Fruit fly (Drosophila melanogaster) whole organism, embryonic: ENCODE results near the gene Sp7.

Experiments
- Awh ChIP-seq: fragments of 200-800 bp; sonication (Bioruptor generic); IDR thresholded peaks from 2 replicates; pipeline ENCODE4, ENCODE4 v1.3.6; 2022; ENCODE audit warnings: missing biosample characterization, missing genetic modification characterization
- CG11398 ChIP-seq: fragments of 200-800 bp; sonication (Bioruptor generic); optimal IDR thresholded peaks from 2 replicates; lab custom pipeline; 2016; ENCODE audit warnings: missing biosample characterization, missing genetic modification characterization
- CG11695 ChIP-seq: fragments of 200-800 bp; sonication (Bioruptor generic); IDR thresholded peaks from 3 replicates; pipeline ENCODE4 v1.3.6; 2022; ENCODE audit warnings: missing biosample characterization, missing genetic modification characterization
- CG12769 ChIP-seq: fragments of 200-800 bp; sonication (Bioruptor generic); optimal IDR thresholded peaks from 2 replicates; lab custom pipeline; 2019; ENCODE audit warnings: missing biosample characterization, mild to moderate bottlenecking, missing genetic modification characterization, moderate library complexity
- CG13296 ChIP-seq: fragments of 200-800 bp; sonication (Bioruptor generic); optimal IDR thresholded peaks from 3 replicates; lab custom pipeline; 2018; ENCODE audit warnings: missing biosample characterization, mild to moderate bottlenecking, missing genetic modification characterization
- CG14710 ChIP-seq: fragments of 200-800 bp; sonication (Bioruptor generic); optimal IDR thresholded peaks from 3 replicates; lab custom pipeline; 2019; ENCODE audit warnings: missing biosample characterization, mild to moderate bottlenecking, missing genetic modification characterization, moderate library complexity
- CG1602 ChIP-seq: fragments of 200-800 bp; sonication (Bioruptor generic); optimal IDR thresholded peaks from 3 replicates; lab custom pipeline; 2016; ENCODE audit warnings: missing biosample characterization, missing genetic modification characterization
- CG16779 ChIP-seq: fragments of 200-800 bp; sonication (Bioruptor generic); IDR thresholded peaks from 2 replicates; pipeline ENCODE4 v1.3.6; 2022; ENCODE audit warnings: missing biosample characterization, missing genetic modification characterization
- CG16863 ChIP-seq: fragments of 200-800 bp; sonication (Bioruptor generic); optimal IDR thresholded peaks from 3 replicates; lab custom pipeline; 2016; ENCODE audit warnings: missing biosample characterization, missing genetic modification characterization
- CG17829 ChIP-seq: fragments of 200-800 bp; optimal IDR thresholded peaks from 2 replicates; lab custom pipeline; 2019; ENCODE audit warnings: missing biosample characterization, mild to moderate bottlenecking, missing genetic modification characterization, moderate library complexity
- CG31388 ChIP-seq: fragments of 200-800 bp; sonication (Bioruptor generic); optimal IDR thresholded peaks from 2 replicates; lab custom pipeline; 2016; ENCODE audit warnings: missing biosample characterization, missing genetic modification characterization
- CG34376 ChIP-seq: fragments of 200-800 bp; sonication (Bioruptor generic); optimal IDR thresholded peaks from 2 replicates; lab custom pipeline; 2018; ENCODE audit warnings: missing biosample characterization, mild to moderate bottlenecking, missing genetic modification characterization
- CG3847 ChIP-seq: fragments of 200-800 bp; sonication (Bioruptor generic); IDR thresholded peaks from 2 replicates; pipeline ENCODE4 v1.3.6; 2022; ENCODE audit warnings: missing biosample characterization, missing genetic modification characterization
- CG4282 ChIP-seq: fragments of 200-800 bp; sonication (Bioruptor generic); optimal IDR thresholded peaks from 2 replicates; lab custom pipeline; 2016; ENCODE audit warnings: missing biosample characterization, missing genetic modification characterization
- CG6254 ChIP-seq: fragments of 200-800 bp; sonication (Bioruptor generic); optimal IDR thresholded peaks from 3 replicates; lab custom pipeline; 2017; ENCODE audit warnings: mild to moderate bottlenecking, missing biosample characterization, missing genetic modification reagents, missing genetic modification characterization
- CG7556 ChIP-seq: fragments of 200-800 bp; sonication (Bioruptor generic); optimal IDR thresholded peaks from 2 replicates; lab custom pipeline; 2017; ENCODE audit warnings: missing biosample characterization, mild to moderate bottlenecking, missing genetic modification characterization
- CG8089 ChIP-seq: fragments of 200-800 bp; sonication (Bioruptor generic); optimal IDR thresholded peaks from 3 replicates; lab custom pipeline; 2016; ENCODE audit warnings: missing biosample characterization, missing genetic modification characterization
- CG9797 ChIP-seq: fragments of 200-800 bp; sonication (Bioruptor generic); optimal IDR thresholded peaks from 3 replicates; lab custom pipeline; 2018; ENCODE audit warnings: missing biosample characterization, mild to moderate bottlenecking, missing genetic modification characterization
- Deaf1 ChIP-seq: fragments of 200-800 bp; optimal IDR thresholded peaks from 3 replicates; lab custom pipeline; 2019; ENCODE audit warnings: missing biosample characterization, mild to moderate bottlenecking, missing genetic modification characterization, moderate library complexity
- Fer1 ChIP-seq: fragments of 200-800 bp; sonication (Bioruptor generic); optimal IDR thresholded peaks from 2 replicates; lab custom pipeline; 2017; ENCODE audit warnings: missing biosample characterization, mild to moderate bottlenecking, missing genetic modification characterization
- H2.0 ChIP-seq: fragments of 200-800 bp; sonication (Bioruptor generic); IDR thresholded peaks from 2 replicates; pipeline ENCODE4 v1.3.6; 2022; ENCODE audit warnings: missing biosample characterization, missing genetic modification characterization
- Hand ChIP-seq: fragments of 200-800 bp; sonication (Bioruptor generic); optimal IDR thresholded peaks from 2 replicates; lab custom pipeline; 2017; ENCODE audit warnings: mild to moderate bottlenecking, missing biosample characterization, missing genetic modification reagents, missing genetic modification characterization
- Hmr ChIP-seq: fragments of 200-800 bp; sonication (Bioruptor generic); optimal IDR thresholded peaks from 3 replicates; lab custom pipeline; 2017; ENCODE audit warnings: mild to moderate bottlenecking, missing biosample characterization, missing genetic modification reagents, missing genetic modification characterization
- Jarid2 ChIP-seq: fragments of 200-800 bp; sonication (Bioruptor generic); optimal IDR thresholded peaks from 3 replicates; lab custom pipeline; 2017; ENCODE audit warnings: mild to moderate bottlenecking, missing biosample characterization, missing genetic modification reagents, missing genetic modification characterization
- Kr ChIP-seq: fragments of 200-800 bp; sonication (Bioruptor generic); optimal IDR thresholded peaks from 2 replicates; lab custom pipeline; 2017; ENCODE audit warnings: missing biosample characterization, mild to moderate bottlenecking, missing genetic modification characterization
- Nf-YA ChIP-seq: fragments of 200-800 bp; sonication (Bioruptor generic); IDR thresholded peaks from 2 replicates; pipeline ENCODE4 v1.3.6; 2022; ENCODE audit warnings: missing biosample characterization, missing genetic modification characterization
- bcd ChIP-seq: fragments of 200-800 bp; sonication (Bioruptor generic); optimal IDR thresholded peaks from 2 replicates; lab custom pipeline; 2017; ENCODE audit warnings: missing biosample characterization, mild to moderate bottlenecking, missing genetic modification characterization
- corto ChIP-seq: fragments of 200-800 bp; sonication (Bioruptor generic); optimal IDR thresholded peaks from 2 replicates; lab custom pipeline; 2016; ENCODE audit warnings: missing biosample characterization, mild to moderate bottlenecking, missing genetic modification characterization, moderate library complexity
- cwo ChIP-seq: fragments of 200-800 bp; sonication (Bioruptor generic); optimal IDR thresholded peaks from 3 replicates; lab custom pipeline; 2017; ENCODE audit warnings: missing biosample characterization, missing genetic modification characterization, mild to moderate bottlenecking, moderate library complexity, missing genetic modification reagents
- exex ChIP-seq: fragments of 200-800 bp; sonication (Bioruptor generic); optimal IDR thresholded peaks from 4 replicates; lab custom pipeline; 2018; ENCODE audit warnings: missing biosample characterization, mild to moderate bottlenecking, missing genetic modification characterization, moderate library complexity
- gfzf ChIP-seq: fragments of 200-800 bp; sonication (Bioruptor generic); optimal IDR thresholded peaks from 2 replicates; lab custom pipeline; 2016; ENCODE audit warnings: missing biosample characterization, mild to moderate bottlenecking, missing genetic modification characterization, moderate library complexity
- gro ChIP-seq: fragments of 200-800 bp; sonication (Bioruptor generic); optimal IDR thresholded peaks from 2 replicates; lab custom pipeline; 2016; ENCODE audit warnings: missing biosample characterization, missing genetic modification characterization
- h ChIP-seq: fragments of >200 bp; optimal IDR thresholded peaks from 2 replicates; lab custom pipeline; 2017
- jigr1 ChIP-seq: fragments of 200-800 bp; sonication (Bioruptor generic); IDR thresholded peaks from 3 replicates; pipeline ENCODE4 v1.3.6; 2022; ENCODE audit warnings: missing biosample characterization, missing genetic modification characterization
- knrl ChIP-seq: fragments of 200-800 bp; sonication (Bioruptor generic); IDR thresholded peaks from 3 replicates; pipeline ENCODE4 v1.3.6; 2022; ENCODE audit warnings: missing biosample characterization, missing genetic modification characterization; ENCODE audit not compliant: partially characterized antibody
- lab ChIP-seq: fragments of 200-800 bp; sonication (Bioruptor generic); optimal IDR thresholded peaks from 3 replicates; lab custom pipeline; 2017; ENCODE audit warnings: missing biosample characterization, missing genetic modification characterization, mild to moderate bottlenecking, moderate library complexity, missing genetic modification reagents
- lilli ChIP-seq: fragments of 200-800 bp; sonication (Bioruptor generic); optimal IDR thresholded peaks from 3 replicates; lab custom pipeline; 2016; ENCODE audit warnings: missing biosample characterization, missing genetic modification characterization
- mirr ChIP-seq: fragments of 200-800 bp; sonication (Bioruptor generic); optimal IDR thresholded peaks from 3 replicates; lab custom pipeline; 2018; ENCODE audit warnings: missing biosample characterization, mild to moderate bottlenecking, missing genetic modification characterization
- sd ChIP-seq: fragments of 200-800 bp; sonication (Bioruptor generic); optimal IDR thresholded peaks from 3 replicates; lab custom pipeline; 2018; ENCODE audit warnings: missing biosample characterization, mild to moderate bottlenecking, missing genetic modification characterization, moderate library complexity
- sr ChIP-seq: fragments of 200-800 bp; sonication (Bioruptor generic); IDR thresholded peaks from 3 replicates; pipeline ENCODE4 v1.3.6; 2022; ENCODE audit warnings: missing biosample characterization, missing genetic modification characterization
- sug ChIP-seq: fragments of 200-800 bp; optimal IDR thresholded peaks from 2 replicates; lab custom pipeline; 2019; ENCODE audit warnings: missing biosample characterization, mild to moderate bottlenecking, missing genetic modification characterization, moderate library complexity
- tup ChIP-seq: fragments of 200-800 bp; sonication (Bioruptor generic); optimal IDR thresholded peaks from 2 replicates; lab custom pipeline; 2016; ENCODE audit warnings: missing biosample characterization, mild to moderate bottlenecking, missing genetic modification characterization, moderate library complexity
- vnd ChIP-seq: fragments of 200-800 bp; sonication (Bioruptor generic); IDR thresholded peaks from 3 replicates; pipeline ENCODE4 v1.3.6; 2022; ENCODE audit warnings: missing biosample characterization, missing genetic modification characterization; ENCODE audit not compliant: partially characterized antibody

Gene Sp7

DNA sequence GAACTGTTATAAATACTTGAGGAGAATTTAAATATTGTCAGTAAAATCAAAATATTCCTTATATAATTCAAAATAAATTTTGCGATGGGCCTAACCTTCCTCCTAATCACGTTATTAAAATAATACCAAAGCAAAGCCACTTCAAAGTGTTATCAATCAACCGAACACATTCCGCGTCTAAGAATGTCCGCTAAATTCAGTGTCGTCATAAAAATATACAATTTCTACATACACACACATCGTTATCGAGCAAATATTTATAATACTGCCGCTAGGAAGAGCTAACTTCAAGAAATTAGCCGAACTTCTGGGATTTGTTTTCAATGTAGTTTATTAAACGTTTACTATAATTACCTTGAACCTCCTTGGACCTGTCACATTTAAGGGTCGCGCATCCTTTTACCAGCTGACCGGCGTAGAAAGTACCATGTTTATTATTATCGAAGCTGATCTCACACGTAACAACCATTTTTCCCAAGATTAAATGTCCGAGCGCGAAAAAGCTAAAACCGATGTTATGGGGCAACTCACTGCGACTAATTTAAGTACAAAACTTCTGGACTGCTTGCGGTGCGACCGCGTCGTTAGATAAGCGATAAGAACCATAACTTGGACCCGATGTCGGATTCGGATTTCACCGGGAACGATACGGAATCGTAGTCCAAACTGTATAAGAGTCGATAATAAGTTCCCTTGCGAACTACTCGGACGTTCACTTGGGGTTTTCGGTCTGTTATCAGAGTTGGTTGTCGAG, 23.5 kb downstream of the Sp7 start, which contains the start of gene CG18747 (continued):
- TF ChIP-seq Hmr = no peak
- no peak for TF ChIP-seq CG14710
- TF ChIP-seq gfzf (GFP tag; lab: Kevin White, UChicago) = no peak
- TF ChIP-seq jigr1 (GFP tag; lab: Robert Waterston, UW) = no peak
- no peak for TF ChIP-seq CG16779 (GFP tag; lab: Robert Waterston, UW)
- TF ChIP-seq lilli (GFP tag; lab: Kevin White, UChicago) = no peak
- TF ChIP-seq Kr (GFP tag; lab: Kevin White, UChicago) = no peak
- no peak for TF ChIP-seq knrl (GFP tag; lab: Robert Waterston, UW)
- TF ChIP-seq H2.0 (GFP tag; lab: Robert Waterston, UW) = no peak
- no peak for TF ChIP-seq Fer1
- peak; percentile 46 for TF ChIP-seq sug (tag; lab: Kevin White, UChicago)
- no peak for TF ChIP-seq Nf-YA
- TF ChIP-seq exex (tag; lab: Kevin White, UChicago) = peak; percentile 44
- TF ChIP-seq bcd (GFP tag; lab: Kevin White, UChicago) = no peak
- peak; percentile 90 for TF ChIP-seq Deaf1
- TF ChIP-seq Jarid2 (GFP tag; lab: Kevin White, UChicago) = peak; percentile 37
- no peak for TF ChIP-seq CG4282
- TF ChIP-seq CG3847 (GFP tag; lab: Robert Waterston, UW) = no peak
- no peak for TF ChIP-seq vnd
- no peak for TF ChIP-seq CG11695
- no peak for TF ChIP-seq CG13296

DNA sequence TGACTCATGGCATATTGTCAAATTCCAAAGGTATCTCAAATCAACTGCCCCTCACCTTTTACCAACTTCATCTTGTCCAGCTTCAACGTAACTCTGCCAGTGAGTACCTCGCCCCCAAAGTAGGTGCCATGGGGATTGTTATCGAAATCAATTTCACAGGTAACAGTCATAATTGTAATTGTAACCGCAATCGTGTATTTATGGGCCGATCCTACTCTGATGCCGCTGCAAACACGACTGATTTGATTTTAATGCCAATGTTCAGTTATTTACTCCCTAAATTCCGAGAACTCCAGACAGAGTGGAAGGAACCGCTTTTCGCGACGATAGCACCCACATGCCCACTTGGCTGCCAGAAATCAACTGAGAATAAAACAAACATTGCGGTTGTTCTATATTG, 26.2 kb downstream of the Sp7 start, which contains the start of gene CG18745:
Gene CG18745, minus strand, starts transcription at position 336 of the 400 bp plus-strand sequence.
- TF ChIP-seq sr (GFP tag; lab: Robert Waterston, UW) (no peak), h (lab: Kevin White, UChicago) (no peak), CG6254 (GFP tag; lab: Kevin White, UChicago) (no peak), exex (tag; lab: Kevin White, UChicago) (peak; percentile 86), sd (tag; lab: Kevin White, UChicago) (peak; percentile 80), Hand (no peak), cwo (GFP tag; lab: Kevin White, UChicago) (peak; percentile 5), gfzf (GFP tag; lab: Kevin White, UChicago) (no peak), CG16863 (GFP tag; lab: Kevin White, UChicago) (no peak), CG8089 (GFP tag; lab: Kevin White, UChicago) (no peak), CG9797 (GFP tag; lab: Kevin White, UChicago) (no peak), knrl (GFP tag; lab: Robert Waterston, UW) (no peak), CG17829 (no peak), CG11398 (GFP tag; lab: Kevin White, UChicago) (no peak), CG1602 (GFP tag; lab: Kevin White, UChicago) (no peak), lab (GFP tag; lab: Kevin White, UChicago) (peak; percentile 33), CG31388 (GFP tag; lab: Kevin White, UChicago) (no peak), CG12769 (tag; lab: Kevin White, UChicago) (peak; percentile 30), Awh (GFP tag; lab: Robert Waterston, UW) (no peak), Jarid2 (GFP tag; lab: Kevin White, UChicago) (peak; percentile 10), mirr (GFP tag; lab: Kevin White, UChicago) (peak; percentile 60), corto (GFP tag; lab: Kevin White, UChicago) (no peak), sug (tag; lab: Kevin White, UChicago) (peak; percentile 50), CG7556 (GFP tag; lab: Kevin White, UChicago) (no peak), CG34376 (GFP tag; lab: Kevin White, UChicago) (peak; percentile 20), tup (GFP tag; lab: Kevin White, UChicago) (no peak), gro (GFP tag; lab: Kevin White, UChicago) (peak; percentile 1)
- TF ChIP-seq, all 482 proteins: peak for 10
